Worm (Caenorhabditis elegans): Measurements from ENCODE around the gene set-2.

set-2 gene

ce11 chrIII:4950345-4950744 is 20.3 kb upstream of the set-2 start (continued):
- TF ChIP-seq fkh-8 (tag; optimal IDR thresholded peaks at IDR 0.05): peak; percentile 77

DNA sequence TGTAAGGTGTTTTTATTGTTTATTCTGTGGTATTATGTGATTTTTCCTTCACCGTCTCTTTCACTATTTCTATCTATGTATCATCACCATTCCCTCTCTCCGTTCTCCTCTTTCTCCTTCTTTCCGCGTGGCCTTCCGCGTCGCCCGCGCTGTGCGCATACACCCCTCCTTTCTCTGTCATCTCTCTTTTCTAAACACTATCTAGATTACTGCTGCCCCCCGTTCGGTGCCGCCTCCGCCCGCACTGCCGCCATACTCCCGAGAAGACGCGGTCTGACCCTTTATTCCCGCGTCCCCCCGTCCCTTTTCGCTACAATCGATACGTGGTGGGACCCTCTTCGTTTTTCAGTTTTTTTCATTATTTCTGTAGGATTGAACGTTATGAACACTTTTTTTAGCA is 18.6 kb upstream of the set-2 start:
- TF ChIP-seq pag-3 (tag; optimal IDR thresholded peaks at IDR 0.05; ENCODE audit: borderline replicate concordance, insufficient read depth) (no peak), unc-98 (GFP tag; IDR thresholded peaks at IDR 0.05) (no peak), nhr-20 (tag; optimal IDR thresholded peaks at IDR 0.05) (no peak), blmp-1 (tag; optimal IDR thresholded peaks at IDR 0.05) (peak; percentile 12), pax-3 (tag; optimal IDR thresholded peaks at IDR 0.05) (no peak)

DNA sequence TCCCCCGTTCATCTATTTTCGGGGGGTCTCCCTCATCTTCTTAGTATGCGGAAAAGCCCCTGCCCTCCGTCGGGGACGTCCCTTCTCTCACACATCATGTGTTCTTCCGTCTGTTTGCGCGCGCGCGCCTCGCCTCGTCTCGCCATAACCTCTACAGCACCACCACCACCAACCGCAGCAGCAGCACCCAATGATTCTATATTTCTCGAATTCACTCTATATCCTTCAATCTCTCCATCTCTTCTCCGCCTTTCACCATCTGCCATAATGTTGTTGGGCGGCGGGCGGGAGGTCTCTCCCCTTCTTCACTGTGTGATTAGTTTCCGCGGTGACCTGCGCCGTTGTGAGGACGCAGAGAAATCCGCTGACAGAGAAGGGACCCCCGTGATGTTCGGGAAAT is 17.3 kb upstream of the set-2 start:
- no peak for TF ChIP-seq C16A3.4 (tag; optimal IDR thresholded peaks at IDR 0.05)
- no peak for TF ChIP-seq ets-5 (GFP tag; IDR thresholded peaks at IDR 0.05)
- TF ChIP-seq unc-98 (GFP tag; IDR thresholded peaks at IDR 0.05): no peak
- no peak for TF ChIP-seq alr-1 (tag; optimal IDR thresholded peaks at IDR 0.05; ENCODE audit: borderline replicate concordance)
- TF ChIP-seq snpc-4 (tag; optimal IDR thresholded peaks at IDR 0.05): no peak
- no peak for TF ChIP-seq hpl-2 (GFP tag; optimal IDR thresholded peaks at IDR 0.05)
- TF ChIP-seq C34B4.2 (tag; optimal IDR thresholded peaks at IDR 0.05): no peak
- peak; percentile 2 for TF ChIP-seq mep-1 (tag; optimal IDR thresholded peaks at IDR 0.05)
- no peak for TF ChIP-seq C04F5.9 (tag; optimal IDR thresholded peaks at IDR 0.05)
- TF ChIP-seq dsc-1 (tag; optimal IDR thresholded peaks at IDR 0.05): no peak
- no peak for TF ChIP-seq lin-35 (GFP tag; optimal IDR thresholded peaks at IDR 0.05)
- TF ChIP-seq unc-130 (tag; optimal IDR thresholded peaks at IDR 0.05): no peak
- 0 out of 2 replicates have a peak, but pooled peaks have one; percentile 10 for TF ChIP-seq isw-1 (GFP tag; IDR thresholded peaks at IDR 0.05)
- no peak for TF ChIP-seq nhr-85 (tag)
- TF ChIP-seq sptf-1 (tag; optimal IDR thresholded peaks at IDR 0.05): no peak
- TF ChIP-seq nhr-77 (tag; optimal IDR thresholded peaks at IDR 0.05): no peak
- no peak for TF ChIP-seq ama-1 (optimal IDR thresholded peaks at IDR 0.05)
- TF ChIP-seq nhr-47 (tag; optimal IDR thresholded peaks at IDR 0.05): no peak
- TF ChIP-seq hlh-4 (tag; optimal IDR thresholded peaks at IDR 0.05): no peak
- no peak for TF ChIP-seq skn-1 (tag; optimal IDR thresholded peaks at IDR 0.05)
- TF ChIP-seq mab-9 (GFP tag; IDR thresholded peaks at IDR 0.05): no peak
- no peak for TF ChIP-seq ztf-4 (tag; optimal IDR thresholded peaks at IDR 0.05)
- no peak for TF ChIP-seq egl-27 (tag; optimal IDR thresholded peaks at IDR 0.05)
- no peak for TF ChIP-seq xbp-1 (tag; optimal IDR thresholded peaks at IDR 0.05)
- no peak for TF ChIP-seq nhr-12 (tag; optimal IDR thresholded peaks at IDR 0.05)
- peak; percentile 7 for TF ChIP-seq unc-86 (tag; optimal IDR thresholded peaks at IDR 0.05)
- TF ChIP-seq aly-2 (tag; optimal IDR thresholded peaks at IDR 0.05): no peak
- no peak for TF ChIP-seq tbx-2 (tag; optimal IDR thresholded peaks at IDR 0.05)
- no peak for TF ChIP-seq lin-15B (tag; optimal IDR thresholded peaks at IDR 0.05)
- no peak for TF ChIP-seq lir-3 (tag; optimal IDR thresholded peaks at IDR 0.05; ENCODE audit: poor library complexity)
- TF ChIP-seq fkh-10 (GFP tag; optimal IDR thresholded peaks at IDR 0.05): no peak
- TF ChIP-seq F16B12.6 (tag; optimal IDR thresholded peaks at IDR 0.05): no peak
- TF ChIP-seq fkh-8 (tag; optimal IDR thresholded peaks at IDR 0.05): no peak
- TF ChIP-seq efl-1 (optimal IDR thresholded peaks at IDR 0.05): no peak
- no peak for TF ChIP-seq efl-1 (GFP tag; optimal IDR thresholded peaks at IDR 0.05 in 1 of 2)
- no peak for TF ChIP-seq fkh-4 (tag; optimal IDR thresholded peaks at IDR 0.05; ENCODE audit: borderline replicate concordance)
- no peak for TF ChIP-seq nhr-19 (GFP tag; conservative IDR thresholded peaks at IDR 0.05)
- no peak for TF ChIP-seq unc-30 (tag; optimal IDR thresholded peaks at IDR 0.05)
- no peak for TF ChIP-seq nhr-11 (tag; optimal IDR thresholded peaks at IDR 0.05)
- no peak for TF ChIP-seq mdl-1 (tag; optimal IDR thresholded peaks at IDR 0.05)
- TF ChIP-seq nhr-20 (tag; optimal IDR thresholded peaks at IDR 0.05): no peak
- TF ChIP-seq zag-1 (tag; optimal IDR thresholded peaks at IDR 0.05): no peak
- no peak for TF ChIP-seq elt-2 (tag; optimal IDR thresholded peaks at IDR 0.05)
- peak; percentile 0 for TF ChIP-seq nhr-71 (tag; optimal IDR thresholded peaks at IDR 0.05)
- TF ChIP-seq nhr-90 (tag; optimal IDR thresholded peaks at IDR 0.05; ENCODE audit: poor library complexity): no peak
- TF ChIP-seq ceh-82 (tag; optimal IDR thresholded peaks at IDR 0.05): peak in 1 of 3 experiments; percentile 0
- TF ChIP-seq egl-13 (tag; optimal IDR thresholded peaks at IDR 0.05): no peak
- no peak for TF ChIP-seq blmp-1 (tag; optimal IDR thresholded peaks at IDR 0.05)
- no peak for TF ChIP-seq pag-3 (tag; optimal IDR thresholded peaks at IDR 0.05; ENCODE audit: borderline replicate concordance, insufficient read depth)

Data from whole organism, L1 larva.